Fruit fly (Drosophila melanogaster): Measurements from ENCODE around the gene Hira.

Gene Hira

dm6 chrX:7728251-7729164, 6.6 kb downstream of the Hira start, which contains the start of the genes NELF-B and CG12155 (continued):
- TF ChIP-seq crol (GFP tag; IDR thresholded peaks at IDR 0.05): no peak
- TF ChIP-seq zf30C (GFP tag; optimal IDR thresholded peaks at IDR 0.05): no peak
- TF ChIP-seq CG6654 (GFP tag; optimal IDR thresholded peaks at IDR 0.05): no peak
- no peak for TF ChIP-seq CG11695 (GFP tag; IDR thresholded peaks at IDR 0.05)
- peak; percentile 50 for TF ChIP-seq inv (GFP tag; IDR thresholded peaks at IDR 0.05; ENCODE audit: partially characterized antibody)
- TF ChIP-seq CG9609 (GFP tag; optimal IDR thresholded peaks at IDR 0.05): peak; percentile 23
- TF ChIP-seq CG14014 (GFP tag; IDR thresholded peaks at IDR 0.05): peak; percentile 19; the same call in 1 of the 2 replicates
- no peak for TF ChIP-seq chinmo (GFP tag; IDR thresholded peaks at IDR 0.05; ENCODE audit: partially characterized antibody)
- TF ChIP-seq fd102C (GFP tag; optimal IDR thresholded peaks at IDR 0.05): no peak
- TF ChIP-seq CG16863 (GFP tag; optimal IDR thresholded peaks at IDR 0.05): no peak
- no peak for TF ChIP-seq ac (GFP tag; optimal IDR thresholded peaks at IDR 0.05)
- peak; percentile 82 for TF ChIP-seq Sry-δ (GFP tag; optimal IDR thresholded peaks at IDR 0.05)
- no peak for TF ChIP-seq schlank (tag; optimal IDR thresholded peaks at IDR 0.05)
- TF ChIP-seq CG10321 (GFP tag; IDR thresholded peaks at IDR 0.05): no peak
- TF ChIP-seq CG14050 (GFP tag; IDR thresholded peaks at IDR 0.05): no peak
- peak; percentile 77 for TF ChIP-seq CoRest (tag; optimal IDR thresholded peaks at IDR 0.05)
- TF ChIP-seq CG4707 (GFP tag; optimal IDR thresholded peaks at IDR 0.05): no peak
- TF ChIP-seq Lim3 (GFP tag; IDR thresholded peaks at IDR 0.05): no peak
- peak; percentile 62 for TF ChIP-seq amos (GFP tag; IDR thresholded peaks at IDR 0.05; ENCODE audit: partially characterized antibody)
- TF ChIP-seq CG13775 (GFP tag; optimal IDR thresholded peaks at IDR 0.05): peak; percentile 78
- TF ChIP-seq Six4 (GFP tag; optimal IDR thresholded peaks at IDR 0.05): peak; percentile 61
- TF ChIP-seq ewg (GFP tag; optimal IDR thresholded peaks at IDR 0.05): peak; percentile 45
- TF ChIP-seq Jarid2 (GFP tag; optimal IDR thresholded peaks at IDR 0.05): no peak
- peak; percentile 36; the same call in 1 of the 2 replicates for TF ChIP-seq vvl (GFP tag; IDR thresholded peaks at IDR 0.05)
- no peak for TF ChIP-seq GATAe (GFP tag; conservative IDR thresholded peaks at IDR 0.05)
- peak; percentile 69 for TF ChIP-seq CG18262 (tag; optimal IDR thresholded peaks at IDR 0.05)
- no peak for TF ChIP-seq dan (GFP tag; IDR thresholded peaks at IDR 0.05)
- no peak for TF ChIP-seq sr (GFP tag; IDR thresholded peaks at IDR 0.05)
- peak; percentile 31 for TF ChIP-seq Ets65A (GFP tag)
- peak; percentile 77 for TF ChIP-seq MBD-R2 (GFP tag; IDR thresholded peaks at IDR 0.05)
- no peak for TF ChIP-seq abd-A (tag; optimal IDR thresholded peaks at IDR 0.05)
- no peak for TF ChIP-seq onecut (GFP tag; IDR thresholded peaks at IDR 0.05)
- TF ChIP-seq org-1 (GFP tag; optimal IDR thresholded peaks at IDR 0.05): no peak
- TF ChIP-seq her (GFP tag; optimal IDR thresholded peaks at IDR 0.05): no peak
- no peak for TF ChIP-seq CG12299 (tag; optimal IDR thresholded peaks at IDR 0.05)
- TF ChIP-seq otp (GFP tag; IDR thresholded peaks at IDR 0.05): no peak
- peak; percentile 10 for TF ChIP-seq CG10462 (GFP tag; optimal IDR thresholded peaks at IDR 0.05)
- TF ChIP-seq CG18619 (GFP tag; optimal IDR thresholded peaks at IDR 0.05): peak; percentile 63
- TF ChIP-seq tio (GFP tag; optimal IDR thresholded peaks at IDR 0.05): no peak
- TF ChIP-seq kay (GFP tag; optimal IDR thresholded peaks at IDR 0.05): no peak
- no peak for TF ChIP-seq dimm (GFP tag; IDR thresholded peaks at IDR 0.05)
- no peak for TF ChIP-seq CG7963 (GFP tag; IDR thresholded peaks at IDR 0.05; ENCODE audit: partially characterized antibody)
- TF ChIP-seq run (tag; optimal IDR thresholded peaks at IDR 0.05): no peak
- TF ChIP-seq Fer1 (GFP tag; optimal IDR thresholded peaks at IDR 0.05): no peak
- TF ChIP-seq tin (GFP tag; optimal IDR thresholded peaks at IDR 0.05): peak; percentile 47
- TF ChIP-seq Atf-2 (GFP tag; optimal IDR thresholded peaks at IDR 0.05): no peak
- TF ChIP-seq CG9817 (tag; optimal IDR thresholded peaks at IDR 0.05): peak; percentile 46
- no peak for TF ChIP-seq Ets97D (GFP tag; optimal IDR thresholded peaks at IDR 0.05)
- peak; percentile 30 for TF ChIP-seq Hsf (GFP tag; optimal IDR thresholded peaks at IDR 0.05)
- no peak for TF ChIP-seq sens-2 (GFP tag; IDR thresholded peaks at IDR 0.05)
